Fruit fly (Drosophila melanogaster): ENCODE measurements around the gene IPIP.
A peak's percentile ranks its signal among the peaks of the same experiment; 100 is the strongest.

IPIP gene

DNA sequence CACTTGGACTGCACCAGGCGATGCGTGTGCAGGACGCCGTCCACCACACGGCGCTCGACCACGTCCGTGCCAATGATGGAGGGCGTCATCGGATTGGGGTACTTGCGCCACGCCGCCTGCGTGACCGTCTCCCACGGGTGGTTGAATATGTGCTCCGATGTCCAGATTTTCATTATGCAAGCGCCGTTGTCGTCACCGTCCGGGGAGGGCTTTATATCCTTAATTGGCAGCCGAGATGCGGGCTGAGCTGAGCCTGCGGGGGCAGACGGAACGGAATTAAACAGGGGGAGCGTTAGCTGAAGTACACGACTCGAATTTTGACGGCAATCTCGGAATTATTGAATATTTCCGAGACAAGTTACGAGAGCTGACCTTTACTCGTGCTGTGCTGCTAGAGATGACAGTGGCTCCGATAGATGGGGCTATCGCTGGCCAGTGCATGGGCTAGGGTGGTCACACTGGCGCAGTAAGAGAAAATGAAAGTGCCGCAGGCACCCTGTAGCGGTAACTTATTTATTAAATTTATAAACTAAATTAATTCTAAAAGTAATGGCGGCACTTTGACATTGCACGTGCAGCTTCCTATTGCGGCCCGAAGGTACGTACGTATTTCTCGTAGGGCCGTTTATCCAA is at the start of gene IPIP:
Gene IPIP (plus strand): TSS at position 475 of the 633 bp plus-strand sequence.
- TF ChIP-seq noc (tag; optimal IDR thresholded peaks at IDR 0.05) = no peak

DNA sequence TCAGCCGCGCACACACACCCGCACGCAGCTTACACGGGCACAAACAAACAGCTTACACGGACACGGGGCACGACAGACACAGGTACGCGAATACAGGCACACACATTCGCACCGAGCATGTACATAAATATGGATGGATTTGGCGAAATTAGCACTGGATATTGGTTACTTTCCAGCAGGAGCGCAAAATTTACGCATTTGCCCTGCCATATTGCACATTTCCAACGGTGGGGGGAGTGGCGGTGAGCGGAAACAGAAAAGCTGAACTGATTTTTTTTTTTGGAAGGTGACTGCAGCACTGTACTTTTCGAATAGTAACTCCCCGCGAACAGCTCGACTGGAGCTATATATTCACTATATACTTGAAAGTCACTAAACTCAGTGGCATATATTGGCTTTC is 49.4 kb upstream of the IPIP start:
- no peak for TF ChIP-seq noc (tag; optimal IDR thresholded peaks at IDR 0.05)

DNA sequence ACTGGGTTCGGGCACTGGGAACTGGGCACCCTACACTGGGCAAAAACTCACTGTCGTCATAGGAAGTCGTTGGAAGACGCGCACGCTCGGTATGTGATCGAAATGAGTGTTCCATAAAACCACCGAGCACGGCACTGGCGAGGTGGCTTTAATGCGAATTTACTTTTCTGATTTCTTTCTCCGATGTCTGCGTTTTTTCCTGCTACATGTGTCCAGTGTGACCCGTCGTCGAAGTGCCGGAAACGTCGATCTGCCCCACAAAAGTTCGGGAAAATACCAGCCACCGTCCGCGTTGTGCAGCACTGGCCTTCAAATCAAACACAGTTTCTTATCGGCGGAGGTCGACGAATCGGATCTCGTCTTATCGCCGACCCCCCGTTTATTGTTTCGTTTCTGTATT is 48.6 kb upstream of the IPIP start, which contains the start of gene Kdm5:
Gene Kdm5 (minus strand): TSS at position 255 of the 400 bp plus-strand sequence.
- peak; percentile 69 for TF ChIP-seq noc (tag; optimal IDR thresholded peaks at IDR 0.05)

dm6 chr2L:6000065-6000464 is 47.7 kb upstream of the IPIP start, which contains the start of gene Tsp26A:
TSS of gene Tsp26A (plus strand) at chr2L:6000228.
- no peak for TF ChIP-seq noc (tag; optimal IDR thresholded peaks at IDR 0.05)

dm6 chr2L:6006508-6007232 is 41.1 kb upstream of the IPIP start, which contains the start of gene Gal:
TSS of gene Gal (minus strand) at chr2L:6006827.
- TF ChIP-seq noc (tag; optimal IDR thresholded peaks at IDR 0.05) = no peak

DNA sequence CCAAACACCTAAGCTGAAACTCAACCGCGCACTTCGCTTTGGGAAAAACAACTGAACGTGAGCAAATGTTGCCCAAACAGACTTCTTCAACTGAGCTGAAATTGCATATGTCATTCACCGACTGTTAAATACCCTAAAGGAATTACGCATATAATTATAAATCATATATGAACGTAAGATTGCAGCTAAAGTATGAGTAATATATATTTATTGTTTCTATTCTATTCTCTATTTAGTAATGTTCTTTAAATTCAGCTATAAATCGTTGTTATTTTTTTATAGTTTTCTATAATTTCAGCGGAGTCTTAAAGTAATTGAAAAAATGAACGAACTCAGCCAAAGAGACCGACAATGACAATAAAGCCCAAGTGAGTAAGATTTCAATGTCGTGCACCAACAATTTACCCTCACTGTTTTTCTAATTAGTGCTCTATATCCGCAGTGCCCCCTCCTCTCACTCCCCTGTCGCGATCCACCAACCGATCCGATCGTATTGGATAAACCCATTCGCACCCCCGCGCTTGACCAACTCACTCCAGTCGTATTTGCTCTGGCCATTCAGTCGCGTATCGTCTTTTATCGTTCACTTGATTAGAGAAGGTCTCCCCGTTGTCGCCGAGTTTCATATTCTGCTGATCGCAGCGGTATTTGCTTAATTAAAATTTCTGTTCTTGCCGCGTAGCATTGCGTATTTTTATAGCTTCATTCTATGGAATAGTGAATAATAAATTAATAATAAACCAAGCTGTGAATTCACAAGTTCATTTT is 35.3 kb upstream of the IPIP start, which contains the start of gene CG9098:
Gene CG9098 (minus strand): TSS at position 36 of the 768 bp plus-strand sequence.
- TF ChIP-seq noc (tag; optimal IDR thresholded peaks at IDR 0.05) = no peak

- no peak for TF ChIP-seq noc (tag; optimal IDR thresholded peaks at IDR 0.05)
Observed at dm6 chr2L:6013071-6013417, 34.8 kb upstream of the IPIP start.

DNA sequence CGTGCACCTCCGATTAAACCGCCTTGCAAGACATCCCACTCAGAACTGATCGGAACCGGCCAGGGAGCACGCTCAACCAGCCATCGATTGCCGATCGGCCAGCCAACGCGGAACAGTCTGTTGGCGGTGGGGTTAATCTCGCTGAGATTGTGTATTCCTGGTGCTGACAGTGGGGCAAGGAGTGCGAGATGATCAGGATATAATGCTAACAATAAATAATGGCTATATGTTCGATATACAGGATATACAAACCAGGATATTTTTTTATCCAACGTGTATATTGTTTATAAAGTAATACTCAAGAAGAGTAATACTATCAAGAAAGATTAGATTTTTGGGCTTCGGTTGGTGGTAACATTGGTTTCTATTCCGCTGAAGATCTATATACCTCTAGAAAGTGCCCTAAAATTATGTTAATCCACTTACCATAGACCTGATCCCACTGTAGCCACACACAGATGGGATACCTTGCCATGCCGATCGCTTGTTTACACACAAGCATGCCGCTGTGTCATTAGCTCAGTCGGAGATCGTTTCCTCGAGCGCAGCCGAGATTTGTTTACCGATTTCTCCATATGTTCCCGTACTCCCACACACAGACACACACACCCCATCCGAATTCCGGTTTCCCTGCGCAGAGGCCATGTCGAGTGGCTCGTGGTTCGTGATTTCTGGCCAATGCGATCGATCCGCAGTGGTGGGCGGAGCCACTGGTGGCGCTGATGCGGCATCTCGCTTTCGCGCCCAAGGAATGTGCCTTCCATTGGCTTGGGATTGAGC is 28.3 kb upstream of the IPIP start, which contains the start of gene H2.0:
Gene H2.0 (minus strand): TSS at position 51 of the 780 bp plus-strand sequence.
- TF ChIP-seq noc (tag; optimal IDR thresholded peaks at IDR 0.05) = no peak

DNA sequence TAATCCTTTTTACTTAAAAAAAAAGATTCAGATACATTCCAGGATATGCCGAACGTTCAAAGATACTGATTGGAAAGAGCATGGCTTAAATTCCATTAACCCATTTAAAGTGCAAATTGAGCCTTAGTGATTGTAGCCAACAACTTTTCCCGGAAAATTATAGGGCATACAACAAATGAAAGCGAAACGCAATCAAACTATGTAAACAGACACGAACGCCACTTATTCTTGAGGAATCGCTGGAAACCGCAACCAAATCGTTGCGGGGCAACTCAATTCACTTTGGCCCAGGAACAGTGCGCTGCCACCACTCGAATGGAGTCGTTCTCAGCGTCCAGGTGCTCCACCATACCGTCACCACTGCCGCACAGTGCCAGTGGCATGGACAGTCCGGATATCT is 27.3 kb upstream of the IPIP start, which contains the start of gene CG13996:
Gene CG13996 (plus strand): TSS at position 301 of the 400 bp plus-strand sequence.
- TF ChIP-seq noc (tag; optimal IDR thresholded peaks at IDR 0.05) = no peak

DNA sequence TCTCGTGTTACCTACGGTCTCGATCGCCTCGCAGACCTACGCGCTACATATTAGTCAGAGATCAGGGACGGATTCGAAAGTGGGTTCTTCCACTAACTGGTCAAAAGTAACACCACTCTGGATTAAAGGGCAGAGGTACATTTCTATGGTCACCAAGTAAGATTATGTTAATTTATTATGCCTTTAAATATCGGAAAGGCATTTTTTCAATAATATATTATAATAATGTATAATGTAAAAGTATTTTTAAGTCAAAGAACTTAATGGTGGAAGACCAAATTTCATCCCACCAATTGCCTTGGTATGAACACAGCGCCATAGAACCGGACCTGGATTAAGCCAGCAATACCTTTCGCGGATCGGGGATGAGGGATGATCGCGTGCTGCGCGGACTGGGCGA is 25.0 kb upstream of the IPIP start:
- TF ChIP-seq noc (tag; optimal IDR thresholded peaks at IDR 0.05) = no peak

DNA sequence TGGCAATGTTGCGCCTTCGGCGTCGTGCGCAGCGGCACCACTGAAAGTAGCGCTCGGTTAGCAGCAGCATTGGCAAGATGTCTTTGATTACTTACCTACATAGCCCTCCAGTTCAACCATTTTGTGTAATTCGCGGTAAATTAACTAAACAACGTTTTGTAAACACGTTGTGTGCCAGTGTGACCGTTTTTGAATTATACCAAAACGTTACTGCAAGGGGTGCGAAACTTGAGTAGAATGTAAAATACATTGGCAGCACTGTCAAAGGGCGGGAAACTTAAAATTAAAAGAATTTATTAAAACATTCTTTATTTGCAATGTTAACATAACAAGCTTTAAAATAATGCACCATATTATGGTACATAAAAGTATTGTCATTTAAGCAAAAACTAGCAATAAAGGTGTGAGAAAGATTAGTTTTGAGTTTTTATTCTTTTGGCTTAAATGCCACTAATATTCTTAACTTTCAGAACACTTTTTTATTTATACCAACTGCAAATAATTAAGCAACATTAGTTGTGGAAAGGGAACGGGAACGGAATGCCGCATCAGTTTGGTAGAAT is 23.4 kb upstream of the IPIP start, which contains the start of gene CG9107:
Gene CG9107 (minus strand): TSS at position 195 of the 563 bp plus-strand sequence.
- TF ChIP-seq noc (tag; optimal IDR thresholded peaks at IDR 0.05) = no peak

dm6 chr2L:6028712-6029111 is 19.1 kb upstream of the IPIP start:
- no peak for TF ChIP-seq noc (tag; optimal IDR thresholded peaks at IDR 0.05)

- TF ChIP-seq noc (tag; optimal IDR thresholded peaks at IDR 0.05) = no peak
Observed at dm6 chr2L:6031838-6032237, 16.0 kb upstream of the IPIP start.

dm6 chr2L:6034344-6034743 is 13.5 kb upstream of the IPIP start, which contains the start of gene CG9109:
TSS of gene CG9109 (minus strand) at chr2L:6034423.
- no peak for TF ChIP-seq noc (tag; optimal IDR thresholded peaks at IDR 0.05)

DNA sequence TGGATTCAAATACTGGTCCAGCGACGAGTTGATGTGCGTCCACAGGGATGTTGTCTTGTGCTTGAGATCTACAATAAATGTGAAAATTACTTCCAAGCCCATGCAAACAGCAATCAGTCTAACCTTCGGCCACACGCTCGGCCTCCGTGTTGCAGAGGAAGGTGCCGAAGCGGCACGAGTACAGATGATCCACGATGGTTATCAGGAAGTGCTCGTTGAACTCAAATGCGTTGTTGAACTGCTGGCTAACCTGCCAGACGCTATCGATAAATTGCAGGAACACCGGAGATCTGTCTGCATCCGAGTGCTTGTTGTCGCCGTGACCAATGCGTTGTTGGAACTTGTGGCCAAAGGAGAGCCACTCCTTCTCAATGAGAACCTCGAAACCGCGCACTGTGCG is 12.6 kb upstream of the IPIP start:
- TF ChIP-seq noc (tag; optimal IDR thresholded peaks at IDR 0.05) = no peak
